Worm (Caenorhabditis elegans) whole organism, midembryonic: ENCODE data around the gene fmil-1.

Experiments used
- T22C8.4 ChIP-seq: fragments of 200-800 bp; sonication (Bioruptor generic); IDR thresholded peaks from 2 replicates; pipeline ENCODE4 v1.3.6; 2022; ENCODE audit warnings: missing genetic modification characterization, missing compliant biosample characterization
- flt-1 ChIP-seq: fragments of 200-800 bp; sonication (Bioruptor generic); IDR thresholded peaks from 2 replicates; pipeline ENCODE4 v1.3.6; 2022; ENCODE audit warnings: missing genetic modification characterization, missing compliant biosample characterization
- klf-2 ChIP-seq: fragments of 200-800 bp; sonication (Bioruptor generic); conservative IDR thresholded peaks from 2 replicates; pipeline ENCODE4 v1.3.6; 2022; ENCODE audit warnings: missing genetic modification reagents, missing genetic modification characterization, missing compliant biosample characterization
- med-1 ChIP-seq: sonication (generic microtip); optimal IDR thresholded peaks from 2 replicates; lab custom pipeline; 2017; ENCODE audit warnings: missing genetic modification characterization, mild to moderate bottlenecking, missing compliant biosample characterization, antibody characterized with exemption, missing genetic modification reagents; ENCODE audit not compliant: insufficient read depth
- ztf-23 ChIP-seq: fragments of 200-800 bp; sonication (Bioruptor generic); IDR thresholded peaks from 2 replicates; pipeline ENCODE4 v1.3.6; 2022; ENCODE audit warnings: missing genetic modification reagents, missing genetic modification characterization, missing compliant biosample characterization
- ztf-29 ChIP-seq: fragments of 200-800 bp; sonication (Bioruptor generic); IDR thresholded peaks from 2 replicates; pipeline ENCODE4 v1.3.6; 2022; ENCODE audit warnings: missing genetic modification reagents, missing genetic modification characterization, missing compliant biosample characterization

DNA sequence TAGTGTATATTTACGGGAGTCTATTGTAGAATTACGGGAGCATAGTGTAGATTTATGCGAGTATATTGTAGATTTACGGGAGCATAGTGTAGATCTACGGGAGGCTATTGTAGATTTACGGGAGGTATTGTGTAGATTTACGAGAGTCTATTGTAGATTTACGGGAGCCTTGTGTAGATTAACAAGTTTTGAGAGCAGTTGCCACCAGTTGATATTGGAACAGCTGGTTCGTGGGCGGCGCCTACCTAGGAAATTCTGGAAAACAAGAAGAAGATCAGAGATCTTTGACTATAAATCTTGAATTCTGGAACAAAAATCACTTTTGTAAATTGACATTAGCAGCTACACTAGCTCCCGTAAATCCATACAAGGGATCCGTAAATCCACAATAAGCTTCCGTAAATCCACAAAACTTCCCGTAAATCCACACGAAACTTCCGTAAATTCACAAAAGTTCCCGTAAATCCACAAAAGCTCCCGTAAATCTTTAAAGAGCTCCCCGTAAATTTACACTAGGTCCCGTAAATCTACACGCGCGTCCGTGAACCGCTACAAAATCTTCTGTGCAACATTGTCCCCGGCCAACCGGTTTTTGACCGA lies 15.6 kb downstream of the fmil-1 start:
- no peak for TF ChIP-seq ztf-23
- TF ChIP-seq ztf-29, result no peak
- TF ChIP-seq flt-1 (GFP tag; lab: Robert Waterston, UW), result no peak
- no peak for TF ChIP-seq T22C8.4 (GFP tag; lab: Robert Waterston, UW)
- TF ChIP-seq klf-2 (GFP tag; lab: Robert Waterston, UW), result no peak
- no peak for TF ChIP-seq med-1 (GFP tag; lab: Kevin White, UChicago)
